Worm (Caenorhabditis elegans) whole organism, L2 larva: Measurements from ENCODE around the gene srbc-60.

ENCODE experiments used
- aly-2 ChIP-seq: fragments of 150-350 bp; optimal IDR thresholded peaks from 2 replicates; lab custom pipeline; 2014; ENCODE audit warnings: missing biosample characterization, missing genetic modification characterization
- nhr-10 ChIP-seq: sonication (generic microtip); optimal IDR thresholded peaks from 2 replicates; lab custom pipeline; 2017; ENCODE audit warnings: missing biosample characterization, missing genetic modification characterization
- nhr-25 ChIP-seq: fragments of 150-350 bp; sonication (generic microtip); optimal IDR thresholded peaks from 3 replicates; lab custom pipeline; 2014; ENCODE audit warnings: missing biosample characterization, missing genetic modification characterization
- unc-39 ChIP-seq: fragments of 150-350 bp; optimal IDR thresholded peaks from 2 replicates; lab custom pipeline; 2014; ENCODE audit warnings: missing biosample characterization, missing genetic modification characterization

ce11 chrV:778339-778738, 1.8 kb upstream of the srbc-60 start, which contains the start of gene srbc-59:
- no peak for TF ChIP-seq aly-2 (tag; lab: Kevin White, UChicago)
- no peak for TF ChIP-seq unc-39 (tag; lab: Kevin White, UChicago)
- TF ChIP-seq nhr-25 (tag; lab: Kevin White, UChicago): no peak
- no peak for TF ChIP-seq nhr-10 (tag; lab: Kevin White, UChicago)
